Fruit fly (Drosophila melanogaster) Kc167 (cell line): Measurements from ENCODE around the gene mura.

Experiments
- Sin3A ChIP-seq: fragments of >200 bp; optimal IDR thresholded peaks from 2 replicates; lab custom pipeline; 2018; ENCODE audit warnings: missing external identifiers
- h ChIP-seq: fragments of >200 bp; optimal IDR thresholded peaks from 3 replicates; lab custom pipeline; 2018; ENCODE audit warnings: missing external identifiers

- TF ChIP-seq h (lab: Kevin White, UChicago) (no peak), Sin3A (no peak)
These were observed 39.2 kb downstream of the mura start for dm6 chr3R:9512193-9513051.
